Fruit fly (Drosophila melanogaster): Measurements from ENCODE around the gene CG10561.

CG10561 gene

DNA sequence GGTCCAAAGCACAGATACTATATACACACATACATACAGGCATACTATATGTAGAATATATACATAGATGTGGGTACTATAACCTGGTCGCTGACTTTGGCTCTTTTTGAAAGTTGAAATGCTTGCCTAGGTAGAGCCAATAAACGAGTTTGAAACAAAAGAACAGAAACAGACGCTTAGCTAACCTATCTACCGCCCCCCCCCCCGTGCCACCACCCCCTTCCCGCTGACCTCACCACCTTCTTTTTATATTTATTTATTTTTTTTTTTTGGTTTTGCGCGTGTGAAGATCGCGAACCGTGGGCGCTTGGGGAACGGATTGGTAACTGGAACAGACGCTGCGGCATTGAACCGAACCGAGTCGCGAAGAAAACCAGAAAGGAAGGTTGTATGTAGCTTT lies 29.9 kb downstream of the CG10561 start (continued):
- TF ChIP-seq sisA (GFP tag; IDR thresholded peaks at IDR 0.05) (no peak), CG12299 (tag; optimal IDR thresholded peaks at IDR 0.05) (no peak), nom (GFP tag; optimal IDR thresholded peaks at IDR 0.05) (peak; percentile 83), CG10565 (GFP tag; optimal IDR thresholded peaks at IDR 0.05) (no peak), CG6175 (GFP tag; IDR thresholded peaks at IDR 0.05) (peak; percentile 60; the same call in 1 of the 3 replicates), wek (GFP tag; optimal IDR thresholded peaks at IDR 0.05) (no peak), Drgx (GFP tag; IDR thresholded peaks at IDR 0.05) (peak; percentile 47; the same call in 1 of the 2 replicates), chinmo (GFP tag; IDR thresholded peaks at IDR 0.05; ENCODE audit: partially characterized antibody) (peak; percentile 89; the same call in 2 of the 4 replicates)

DNA sequence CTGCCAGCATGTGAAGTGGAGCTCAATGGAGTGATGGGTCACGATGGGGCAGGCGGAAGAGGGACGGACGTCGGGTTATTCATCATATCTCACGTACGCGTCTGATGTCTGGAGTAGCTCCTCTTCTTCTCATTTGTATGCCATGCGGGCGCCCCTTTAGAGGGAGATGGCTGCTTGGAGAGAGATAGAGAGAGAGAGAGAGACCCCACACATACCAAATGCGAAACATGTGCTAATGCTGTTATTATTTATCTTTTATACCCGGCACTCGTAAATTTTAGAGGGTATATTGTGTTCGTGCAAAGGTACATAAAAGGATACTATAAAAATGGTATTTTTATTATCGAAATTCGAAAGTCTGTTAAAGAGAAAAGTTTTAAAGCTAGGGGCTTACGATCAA lies 31.8 kb downstream of the CG10561 start:
- TF ChIP-seq CG33557 (GFP tag; optimal IDR thresholded peaks at IDR 0.05) (no peak), CG7556 (GFP tag; optimal IDR thresholded peaks at IDR 0.05) (no peak), scrt (GFP tag; optimal IDR thresholded peaks at IDR 0.05) (no peak), Vsx1 (GFP tag; optimal IDR thresholded peaks at IDR 0.05) (no peak), CG12299 (tag; optimal IDR thresholded peaks at IDR 0.05) (no peak), Camta (GFP tag; optimal IDR thresholded peaks at IDR 0.05) (no peak), Blimp-1 (GFP tag; optimal IDR thresholded peaks at IDR 0.05) (no peak), Rfx (GFP tag; IDR thresholded peaks at IDR 0.05) (0 out of 2 replicates have a peak, but pooled peaks have one; percentile 32), Sin3A (optimal IDR thresholded peaks at IDR 0.05) (no peak), Xrp1 (GFP tag; IDR thresholded peaks at IDR 0.05) (no peak), CG6791 (GFP tag; IDR thresholded peaks at IDR 0.05; ENCODE audit: partially characterized antibody) (no peak), vvl (GFP tag; IDR thresholded peaks at IDR 0.05) (peak; percentile 77), ci (GFP tag; IDR thresholded peaks at IDR 0.05) (0 out of 3 replicates have a peak, but pooled peaks have one; percentile 23), CG10565 (GFP tag; optimal IDR thresholded peaks at IDR 0.05) (no peak), CG13296 (GFP tag; optimal IDR thresholded peaks at IDR 0.05) (no peak), phol (tag; optimal IDR thresholded peaks at IDR 0.05) (no peak), da (GFP tag; optimal IDR thresholded peaks at IDR 0.05) (no peak), CG11093 (GFP tag; IDR thresholded peaks at IDR 0.05) (no peak), twi (tag; optimal IDR thresholded peaks at IDR 0.05) (peak; percentile 92), CG2889 (GFP tag; IDR thresholded peaks at IDR 0.05) (no peak), C15 (GFP tag; IDR thresholded peaks at IDR 0.05) (no peak), Tbp (GFP tag; optimal IDR thresholded peaks at IDR 0.05) (no peak), Hr3 (GFP tag; optimal IDR thresholded peaks at IDR 0.05) (no peak), Med (GFP tag) (no peak), CkIIα-i1 (GFP tag; IDR thresholded peaks at IDR 0.05) (no peak), crol (GFP tag; IDR thresholded peaks at IDR 0.05) (peak; percentile 50; the same call in 1 of the 2 replicates), CG1603 (tag; optimal IDR thresholded peaks at IDR 0.05) (no peak), fu2 (GFP tag; optimal IDR thresholded peaks at IDR 0.05) (no peak), Dip3 (GFP tag; optimal IDR thresholded peaks at IDR 0.05) (no peak), Ada2b (GFP tag; IDR thresholded peaks at IDR 0.05) (no peak), z (GFP tag; IDR thresholded peaks at IDR 0.05) (0 out of 3 replicates have a peak, but pooled peaks have one; percentile 24), CG7745 (tag; optimal IDR thresholded peaks at IDR 0.05) (no peak), tx (GFP tag; optimal IDR thresholded peaks at IDR 0.05) (no peak), odd (GFP tag; optimal IDR thresholded peaks at IDR 0.05) (no peak), CG15073 (GFP tag; optimal IDR thresholded peaks at IDR 0.05) (no peak), CG14050 (GFP tag; IDR thresholded peaks at IDR 0.05) (no peak), CG16813 (GFP tag; IDR thresholded peaks at IDR 0.05; ENCODE audit: partially characterized antibody) (no peak), MTF-1 (GFP tag; optimal IDR thresholded peaks at IDR 0.05; ENCODE audit: borderline replicate concordance) (no peak), sisA (GFP tag; IDR thresholded peaks at IDR 0.05) (no peak), CG18476 (GFP tag; optimal IDR thresholded peaks at IDR 0.05) (no peak), mld (GFP tag; IDR thresholded peaks at IDR 0.05; ENCODE audit: partially characterized antibody) (no peak), pfk (GFP tag; optimal IDR thresholded peaks at IDR 0.05) (peak; percentile 28), bowl (GFP tag; IDR thresholded peaks at IDR 0.05) (no peak), CG13894 (tag; optimal IDR thresholded peaks at IDR 0.05) (peak; percentile 18)

Data from whole organism, embryonic.